Fruit fly (Drosophila melanogaster) whole organism, embryonic: ENCODE data around the gene slmb.

Experiments
- CG17359 ChIP-seq: fragments of 200-800 bp; sonication (Bioruptor generic); optimal IDR thresholded peaks from 3 replicates; lab custom pipeline; 2018; ENCODE audit warnings: missing biosample characterization, mild to moderate bottlenecking, missing genetic modification characterization, moderate library complexity
- CG2199 ChIP-seq: fragments of 200-800 bp; sonication (Bioruptor generic); IDR thresholded peaks from 3 replicates; pipeline ENCODE4 v1.3.6; 2022; ENCODE audit warnings: missing biosample characterization, missing genetic modification characterization
- CG2202 ChIP-seq: fragments of 200-800 bp; sonication (Bioruptor generic); optimal IDR thresholded peaks from 2 replicates; lab custom pipeline; 2018; ENCODE audit warnings: missing biosample characterization, mild to moderate bottlenecking, missing genetic modification characterization
- CG31388 ChIP-seq: fragments of 200-800 bp; sonication (Bioruptor generic); optimal IDR thresholded peaks from 2 replicates; lab custom pipeline; 2016; ENCODE audit warnings: missing biosample characterization, missing genetic modification characterization
- CG34422 ChIP-seq: fragments of 200-800 bp; sonication (Bioruptor generic); IDR thresholded peaks from 3 replicates; pipeline ENCODE4 v1.3.6; 2022; ENCODE audit warnings: missing biosample characterization, missing genetic modification characterization
- CG4328 ChIP-seq: fragments of 200-800 bp; sonication (Bioruptor generic); optimal IDR thresholded peaks from 3 replicates; lab custom pipeline; 2017; ENCODE audit warnings: missing biosample characterization, missing genetic modification reagents, missing genetic modification characterization
- CG4617 ChIP-seq: fragments of 200-800 bp; sonication (Bioruptor generic); optimal IDR thresholded peaks from 3 replicates; lab custom pipeline; 2016; ENCODE audit warnings: missing biosample characterization, missing genetic modification characterization, borderline replicate concordance
- CG6683 ChIP-seq: fragments of 200-800 bp; sonication (Bioruptor generic); optimal IDR thresholded peaks from 2 replicates; lab custom pipeline; 2017; ENCODE audit warnings: missing biosample characterization, mild to moderate bottlenecking, missing genetic modification characterization, missing genetic modification reagents
- CG7786 ChIP-seq: fragments of 200-800 bp; sonication (Bioruptor generic); optimal IDR thresholded peaks from 2 replicates; lab custom pipeline; 2016; ENCODE audit warnings: missing biosample characterization, missing genetic modification characterization
- CG7839 ChIP-seq: fragments of 200-800 bp; sonication (Bioruptor generic); optimal IDR thresholded peaks from 3 replicates; lab custom pipeline; 2018; ENCODE audit warnings: missing biosample characterization, mild to moderate bottlenecking, missing genetic modification characterization, moderate library complexity
- CG8924 ChIP-seq: fragments of 200-800 bp; optimal IDR thresholded peaks from 3 replicates; lab custom pipeline; 2019; ENCODE audit warnings: missing biosample characterization, mild to moderate bottlenecking, missing genetic modification characterization, moderate library complexity
- CHES-1-like ChIP-seq: fragments of 200-800 bp; sonication (Bioruptor generic); optimal IDR thresholded peaks from 2 replicates; lab custom pipeline; 2016; ENCODE audit warnings: missing biosample characterization, missing genetic modification characterization
- CkIIα-i1 ChIP-seq: fragments of 200-800 bp; sonication (Bioruptor generic); IDR thresholded peaks from 2 replicates; pipeline ENCODE4 v1.3.6; 2022; ENCODE audit warnings: missing biosample characterization, missing genetic modification characterization
- Ets97D ChIP-seq: fragments of 200-800 bp; sonication (Bioruptor generic); optimal IDR thresholded peaks from 3 replicates; lab custom pipeline; 2016; ENCODE audit warnings: missing biosample characterization, missing genetic modification characterization
- HmgZ ChIP-seq: fragments of 200-800 bp; sonication (Bioruptor generic); optimal IDR thresholded peaks from 2 replicates; lab custom pipeline; 2018; ENCODE audit warnings: missing biosample characterization, mild to moderate bottlenecking, missing genetic modification characterization
- Hr39 ChIP-seq: fragments of >200 bp; optimal IDR thresholded peaks from 2 replicates; lab custom pipeline; 2017
- Hr51 ChIP-seq, 2 experiments: fragments of 200-800 bp; sonication (Bioruptor generic); optimal IDR thresholded peaks; 2 replicates in 1 of 2; 3 replicates in 1 of 2; lab custom pipeline; 2016 to 2018; ENCODE audit warnings: missing biosample characterization in 2 of 2, missing genetic modification characterization in 2 of 2, mild to moderate bottlenecking in 1 of 2, moderate library complexity in 1 of 2
- Lhr ChIP-seq: fragments of 200-800 bp; sonication (Bioruptor generic); optimal IDR thresholded peaks from 3 replicates; lab custom pipeline; 2017; ENCODE audit warnings: mild to moderate bottlenecking, missing biosample characterization, missing genetic modification reagents, missing genetic modification characterization
- MBD-R2 ChIP-seq: fragments of 200-800 bp; sonication (Bioruptor generic); IDR thresholded peaks from 2 replicates; pipeline ENCODE4 v1.3.6; 2022; ENCODE audit warnings: missing biosample characterization, missing genetic modification characterization
- Meics ChIP-seq: fragments of 200-800 bp; sonication (Bioruptor generic); optimal IDR thresholded peaks from 2 replicates; lab custom pipeline; 2017; ENCODE audit warnings: missing biosample characterization, mild to moderate bottlenecking, missing genetic modification characterization
- NK7.1 ChIP-seq: fragments of 200-800 bp; sonication (Bioruptor generic); optimal IDR thresholded peaks from 3 replicates; lab custom pipeline; 2016; ENCODE audit warnings: missing biosample characterization, missing genetic modification characterization
- TFAM ChIP-seq: fragments of 200-800 bp; sonication (Bioruptor generic); optimal IDR thresholded peaks from 2 replicates; lab custom pipeline; 2017; ENCODE audit warnings: missing biosample characterization, missing genetic modification characterization, inconsistent platforms
- Taf1 ChIP-seq: fragments of 200-800 bp; sonication (Bioruptor generic); IDR thresholded peaks from 2 replicates; pipeline ENCODE4 v1.3.6; 2022; ENCODE audit warnings: missing biosample characterization, missing genetic modification characterization
- Trl ChIP-seq, 3 experiments: fragments of >200 bp in 2 of 3; fragments of 200-800 bp in 1 of 3; sonication (Bioruptor generic) in 1 of 3; optimal IDR thresholded peaks; 2 replicates in 1 of 3; 3 replicates in 2 of 3; lab custom pipeline; 2016 to 2017; ENCODE audit warnings: missing biosample characterization in 1 of 3, missing genetic modification characterization in 1 of 3
- Vsx1 ChIP-seq: fragments of 200-800 bp; sonication (Bioruptor generic); optimal IDR thresholded peaks from 2 replicates; lab custom pipeline; 2017; ENCODE audit warnings: missing biosample characterization, mild to moderate bottlenecking, missing genetic modification characterization, missing genetic modification reagents
- YL-1 ChIP-seq: fragments of 200-800 bp; sonication (Bioruptor generic); optimal IDR thresholded peaks from 3 replicates; lab custom pipeline; 2017; ENCODE audit warnings: missing biosample characterization, mild to moderate bottlenecking, missing genetic modification characterization
- aop ChIP-seq: fragments of 200-800 bp; sonication (Bioruptor generic); IDR thresholded peaks from 2 replicates; pipeline ENCODE4 v1.3.6; 2022; ENCODE audit warnings: missing biosample characterization, missing genetic modification characterization
- ara ChIP-seq: fragments of 200-800 bp; sonication (Bioruptor generic); IDR thresholded peaks from 2 replicates; pipeline ENCODE4 v1.3.6; 2022; ENCODE audit warnings: missing biosample characterization, missing genetic modification characterization
- bowl ChIP-seq: fragments of 200-800 bp; sonication (Bioruptor generic); IDR thresholded peaks from 2 replicates; pipeline ENCODE4 v1.3.6; 2022; ENCODE audit warnings: missing biosample characterization, missing genetic modification characterization
- bsh ChIP-seq, 2 experiments: fragments of 200-800 bp; sonication (Bioruptor generic); optimal IDR thresholded peaks; 2 replicates each; lab custom pipeline; 2017 to 2018; ENCODE audit warnings: mild to moderate bottlenecking in 2 of 2, missing biosample characterization in 2 of 2, missing genetic modification characterization in 2 of 2, moderate library complexity in 1 of 2
- dan ChIP-seq: fragments of 200-800 bp; sonication (Bioruptor generic); IDR thresholded peaks from 2 replicates; pipeline ENCODE4 v1.3.6; 2022; ENCODE audit warnings: missing biosample characterization, missing genetic modification characterization
- dysf ChIP-seq: fragments of 200-800 bp; sonication (Bioruptor generic); IDR thresholded peaks from 3 replicates; pipeline ENCODE4 v1.3.6; 2022; ENCODE audit warnings: missing biosample characterization, missing genetic modification characterization
- en ChIP-seq: fragments of 200-800 bp; sonication (Bioruptor generic); optimal IDR thresholded peaks from 2 replicates; lab custom pipeline; 2016; ENCODE audit warnings: missing biosample characterization, missing genetic modification characterization
- gem ChIP-seq: fragments of 200-800 bp; sonication (Bioruptor generic); optimal IDR thresholded peaks from 2 replicates; lab custom pipeline; 2019; ENCODE audit warnings: missing biosample characterization, mild to moderate bottlenecking, missing genetic modification characterization, moderate library complexity
- gro ChIP-seq: fragments of 200-800 bp; sonication (Bioruptor generic); optimal IDR thresholded peaks from 2 replicates; lab custom pipeline; 2016; ENCODE audit warnings: missing biosample characterization, missing genetic modification characterization
- gsb ChIP-seq: fragments of 200-800 bp; sonication (Bioruptor generic); IDR thresholded peaks from 2 replicates; pipeline ENCODE4 v1.3.6; 2022; ENCODE audit warnings: missing biosample characterization, missing genetic modification characterization
- gt ChIP-seq: fragments of 200-800 bp; sonication (Bioruptor generic); IDR thresholded peaks from 2 replicates; pipeline ENCODE4 v1.3.6; 2022; ENCODE audit warnings: missing biosample characterization, missing genetic modification characterization
- ham ChIP-seq: fragments of 200-800 bp; sonication (Bioruptor generic); IDR thresholded peaks from 2 replicates; pipeline ENCODE4 v1.3.6; 2022; ENCODE audit warnings: missing biosample characterization, missing genetic modification characterization
- hb ChIP-seq: fragments of 200-800 bp; sonication (Bioruptor generic); IDR thresholded peaks from 3 replicates; pipeline ENCODE4 v1.3.6; 2022; ENCODE audit warnings: missing biosample characterization, missing genetic modification characterization; ENCODE audit not compliant: partially characterized antibody
- hth ChIP-seq: fragments of >200 bp; optimal IDR thresholded peaks from 2 replicates; lab custom pipeline; 2017; ENCODE audit warnings: inconsistent platforms
- insv ChIP-seq, 2 experiments: fragments of 200-800 bp; sonication (Bioruptor generic); optimal IDR thresholded peaks; 3 replicates each; lab custom pipeline; 2016 to 2018; ENCODE audit warnings: missing biosample characterization in 2 of 2, missing genetic modification characterization in 2 of 2
- jigr1 ChIP-seq: fragments of 200-800 bp; sonication (Bioruptor generic); IDR thresholded peaks from 3 replicates; pipeline ENCODE4 v1.3.6; 2022; ENCODE audit warnings: missing biosample characterization, missing genetic modification characterization
- jing ChIP-seq: fragments of 200-800 bp; sonication (Bioruptor generic); optimal IDR thresholded peaks from 2 replicates; lab custom pipeline; 2018; ENCODE audit warnings: missing biosample characterization, mild to moderate bottlenecking, missing genetic modification characterization
- luna ChIP-seq: fragments of 200-800 bp; sonication (Bioruptor generic); optimal IDR thresholded peaks from 2 replicates; lab custom pipeline; 2016; ENCODE audit warnings: missing biosample characterization, missing genetic modification characterization
- p53 ChIP-seq: fragments of 200-800 bp; sonication (Bioruptor generic); optimal IDR thresholded peaks from 2 replicates; lab custom pipeline; 2016; ENCODE audit warnings: missing biosample characterization, missing genetic modification characterization
- pnt ChIP-seq: fragments of 200-800 bp; sonication (Bioruptor generic); optimal IDR thresholded peaks from 3 replicates; lab custom pipeline; 2016; ENCODE audit warnings: missing biosample characterization, missing genetic modification characterization
- pum ChIP-seq: fragments of 200-800 bp; sonication (Bioruptor generic); optimal IDR thresholded peaks from 2 replicates; lab custom pipeline; 2016; ENCODE audit warnings: missing biosample characterization, missing genetic modification characterization
- salm ChIP-seq: fragments of 200-800 bp; sonication (Bioruptor generic); optimal IDR thresholded peaks from 2 replicates; lab custom pipeline; 2018; ENCODE audit warnings: missing biosample characterization, mild to moderate bottlenecking, missing genetic modification characterization
- schlank ChIP-seq: fragments of 200-800 bp; sonication (Bioruptor generic); optimal IDR thresholded peaks from 2 replicates; lab custom pipeline; 2018; ENCODE audit warnings: missing biosample characterization, mild to moderate bottlenecking, missing genetic modification characterization
- sna ChIP-seq: fragments of 200-800 bp; sonication (Bioruptor generic); IDR thresholded peaks from 2 replicates; pipeline ENCODE4 v1.3.6; 2022; ENCODE audit warnings: missing biosample characterization, missing genetic modification characterization; ENCODE audit not compliant: partially characterized antibody
- so ChIP-seq: fragments of 200-800 bp; sonication (Bioruptor generic); IDR thresholded peaks from 3 replicates; pipeline ENCODE4 v1.3.6; 2022; ENCODE audit warnings: missing biosample characterization, missing genetic modification characterization
- vnd ChIP-seq: fragments of 200-800 bp; sonication (Bioruptor generic); IDR thresholded peaks from 3 replicates; pipeline ENCODE4 v1.3.6; 2022; ENCODE audit warnings: missing biosample characterization, missing genetic modification characterization; ENCODE audit not compliant: partially characterized antibody

Gene slmb

DNA sequence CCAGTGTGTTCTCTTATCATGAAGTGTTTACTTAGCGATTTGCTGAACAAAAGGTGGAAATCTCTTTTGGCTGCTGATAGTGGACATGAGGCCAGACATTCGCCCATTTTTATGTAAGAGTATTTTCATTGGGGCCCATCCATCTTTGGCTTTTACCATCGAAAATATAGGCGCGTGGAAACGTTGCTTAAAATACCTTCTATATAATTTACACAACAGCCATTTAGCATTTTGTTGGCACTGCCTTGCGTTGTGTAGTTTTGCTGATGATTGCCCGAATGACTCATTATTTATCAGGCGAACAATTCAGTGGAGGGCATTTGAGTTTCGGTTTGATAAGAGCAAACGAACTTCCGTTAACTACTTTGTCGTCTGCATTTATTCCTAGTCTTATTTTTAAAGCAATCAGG, 34.3 kb upstream of the slmb start (continued):
- TF ChIP-seq insv (GFP tag; optimal IDR thresholded peaks at IDR 0.05; lab: Kevin White, UChicago) (no peak), CG2202 (tag; lab: Kevin White, UChicago) (no peak), MBD-R2 (GFP tag; lab: Robert Waterston, UW) (no peak), CG6683 (no peak), sna (no peak), gsb (GFP tag; lab: Robert Waterston, UW) (no peak), vnd (no peak), Taf1 (GFP tag; lab: Robert Waterston, UW) (no peak), CG4617 (GFP tag; lab: Kevin White, UChicago) (no peak), TFAM (no peak), gt (GFP tag; lab: Robert Waterston, UW) (no peak), bowl (no peak), Vsx1 (no peak), CHES-1-like (GFP tag; lab: Kevin White, UChicago) (peak; percentile 45), so (GFP tag; lab: Robert Waterston, UW) (peak; percentile 64; the same call in 2 of the 3 replicates), gro (peak; percentile 69), Ets97D (GFP tag; lab: Kevin White, UChicago) (no peak), pum (GFP tag; lab: Kevin White, UChicago) (no peak), ham (GFP tag; lab: Robert Waterston, UW) (no peak), CG8924 (tag; lab: Kevin White, UChicago) (no peak), CG31388 (no peak), luna (GFP tag; lab: Kevin White, UChicago) (peak; percentile 9), CG7786 (peak; percentile 67), pnt (GFP tag; lab: Kevin White, UChicago) (no peak), aop (no peak), Lhr (GFP tag; lab: Kevin White, UChicago) (no peak), CG17359 (tag; lab: Kevin White, UChicago) (peak; percentile 14), Meics (GFP tag; lab: Kevin White, UChicago) (no peak), salm (tag; lab: Kevin White, UChicago) (no peak), p53 (no peak), Hr39 (lab: Kevin White, UChicago) (no peak), CG34422 (GFP tag; lab: Robert Waterston, UW) (no peak), ara (GFP tag; lab: Robert Waterston, UW) (no peak), dysf (peak; percentile 52; the same call in 2 of the 3 replicates), jigr1 (GFP tag; lab: Robert Waterston, UW) (no peak), hb (GFP tag; lab: Robert Waterston, UW) (no peak), CG7839 (tag; lab: Kevin White, UChicago) (peak; percentile 59), NK7.1 (peak; percentile 32), CkIIα-i1 (GFP tag; lab: Robert Waterston, UW) (no peak), Trl (optimal IDR thresholded peaks at IDR 0.05; lab: Kevin White, UChicago) (no peak), Trl (GFP tag; optimal IDR thresholded peaks at IDR 0.05; lab: Kevin White, UChicago) (no peak), YL-1 (GFP tag; lab: Kevin White, UChicago) (no peak), Hr51 (GFP tag; optimal IDR thresholded peaks at IDR 0.05; lab: Kevin White, UChicago) (peak in 1 of 2 experiments; percentile 61), schlank (tag; lab: Kevin White, UChicago) (no peak), CG4328 (GFP tag; lab: Kevin White, UChicago) (no peak), en (GFP tag; lab: Kevin White, UChicago) (no peak), CG2199 (peak; percentile 62; the same call in 1 of the 3 replicates), gem (tag; lab: Kevin White, UChicago) (peak; percentile 57), bsh (GFP tag; optimal IDR thresholded peaks at IDR 0.05; lab: Kevin White, UChicago) (no peak), hth (lab: Kevin White, UChicago) (no peak), jing (GFP tag; lab: Kevin White, UChicago) (peak; percentile 13), HmgZ (tag; lab: Kevin White, UChicago) (peak; percentile 84), dan (GFP tag; lab: Robert Waterston, UW) (no peak)
